Worm (Caenorhabditis elegans) whole organism, young adult: Measurements from ENCODE around the gene C38D4.10.
A peak's percentile ranks its signal among the peaks of the same experiment; 100 is the strongest.

Experiments used
- B0019.2 ChIP-seq: fragments of 200-800 bp; sonication (Bioruptor generic); conservative IDR thresholded peaks from 2 replicates; pipeline ENCODE4 v1.3.6; 2022; ENCODE audit warnings: missing genetic modification reagents, missing genetic modification characterization, missing compliant biosample characterization
- C17E4.6 ChIP-seq: fragments of 200-800 bp; sonication (Bioruptor generic); IDR thresholded peaks from 2 replicates; pipeline ENCODE4 v1.3.6; 2022; ENCODE audit warnings: missing genetic modification reagents, missing genetic modification characterization, missing compliant biosample characterization
- D2030.7 ChIP-seq: fragments of 200-800 bp; sonication (Bioruptor generic); IDR thresholded peaks from 2 replicates; pipeline ENCODE4 v1.3.6; 2022; ENCODE audit warnings: missing genetic modification reagents, missing genetic modification characterization, missing compliant biosample characterization
- F33H1.4 ChIP-seq: fragments of 200-800 bp; sonication (Bioruptor generic); IDR thresholded peaks from 2 replicates; pipeline ENCODE4 v1.3.6; 2022; ENCODE audit warnings: missing genetic modification reagents, missing genetic modification characterization, missing compliant biosample characterization
- K12H6.12 ChIP-seq: fragments of 200-800 bp; sonication (Bioruptor generic); optimal IDR thresholded peaks from 2 replicates; lab custom pipeline; 2018; ENCODE audit warnings: mild to moderate bottlenecking, missing genetic modification characterization, missing compliant biosample characterization
- T07F8.4 ChIP-seq: sonication (generic microtip); optimal IDR thresholded peaks from 2 replicates; lab custom pipeline; 2016; ENCODE audit warnings: mild to moderate bottlenecking, missing genetic modification characterization, moderate library complexity, missing compliant biosample characterization
- aptf-2 ChIP-seq: fragments of 200-800 bp; sonication (Bioruptor generic); conservative IDR thresholded peaks from 2 replicates; pipeline ENCODE4 v1.3.6; 2022; ENCODE audit warnings: missing genetic modification reagents, missing genetic modification characterization, missing compliant biosample characterization
- aptf-3 ChIP-seq: fragments of 200-800 bp; sonication (Bioruptor generic); IDR thresholded peaks from 2 replicates; pipeline ENCODE4 v1.3.6; 2022; ENCODE audit warnings: missing genetic modification characterization, missing compliant biosample characterization
- ccch-3 ChIP-seq: fragments of 200-800 bp; sonication (Bioruptor generic); optimal IDR thresholded peaks from 2 replicates; lab custom pipeline; 2018; ENCODE audit warnings: mild to moderate bottlenecking, missing genetic modification characterization, missing compliant biosample characterization
- cebp-1 ChIP-seq, 2 experiments: fragments of 200-800 bp in 1 of 2; sonication (Bioruptor generic) in 1 of 2; sonication (generic microtip) in 1 of 2; IDR thresholded peaks in 1 of 2; optimal IDR thresholded peaks in 1 of 2; 2 replicates each; pipeline versions ENCODE4 v1.3.6 to Lab custom; 2017 to 2022; ENCODE audit warnings: missing compliant biosample characterization in 2 of 2, missing genetic modification characterization in 2 of 2, mild to moderate bottlenecking in 1 of 2, missing genetic modification reagents in 1 of 2, moderate library complexity in 1 of 2
- ceh-40 ChIP-seq: fragments of 200-800 bp; sonication (Bioruptor generic); IDR thresholded peaks from 2 replicates; pipeline ENCODE4 v1.3.6; 2022; ENCODE audit warnings: missing genetic modification characterization, missing compliant biosample characterization
- chd-7 ChIP-seq: sonication (generic microtip); optimal IDR thresholded peaks from 2 replicates; lab custom pipeline; 2016; ENCODE audit warnings: mild to moderate bottlenecking, missing genetic modification characterization, moderate library complexity, missing compliant biosample characterization
- dpl-1 ChIP-seq: fragments of 150-350 bp; optimal IDR thresholded peaks from 2 replicates; lab custom pipeline; 2014; ENCODE audit warnings: missing biosample characterization, missing genetic modification reagents, missing genetic modification characterization
- efl-1 ChIP-seq: fragments of 150-350 bp; optimal IDR thresholded peaks from 2 replicates; lab custom pipeline; 2014; ENCODE audit warnings: missing biosample characterization, missing genetic modification reagents, missing genetic modification characterization
- fkh-3 ChIP-seq: sonication (generic microtip); optimal IDR thresholded peaks from 2 replicates; lab custom pipeline; 2016; ENCODE audit warnings: mild to moderate bottlenecking, missing genetic modification characterization, missing compliant biosample characterization
- him-1 ChIP-seq: sonication (generic microtip); optimal IDR thresholded peaks from 2 replicates; lab custom pipeline; 2016; ENCODE audit warnings: missing genotype, missing genetic modification reagents, missing genetic modification characterization, missing compliant biosample characterization
- hlh-12 ChIP-seq: sonication (generic microtip); optimal IDR thresholded peaks from 2 replicates; lab custom pipeline; 2016; ENCODE audit warnings: missing genetic modification characterization, missing compliant biosample characterization
- hlh-26 ChIP-seq: fragments of 200-800 bp; sonication (Bioruptor generic); conservative IDR thresholded peaks from 2 replicates; pipeline ENCODE4 v1.3.6; 2022; ENCODE audit warnings: missing genetic modification reagents, missing genetic modification characterization, missing compliant biosample characterization
- hmg-1.2 ChIP-seq: fragments of 200-800 bp; sonication (Bioruptor generic); IDR thresholded peaks from 2 replicates; pipeline ENCODE4 v1.3.6; 2022; ENCODE audit warnings: missing genetic modification reagents, missing genetic modification characterization, missing compliant biosample characterization
- let-526 ChIP-seq: fragments of 200-800 bp; sonication (Bioruptor generic); IDR thresholded peaks from 2 replicates; pipeline ENCODE4 v1.3.6; 2022; ENCODE audit warnings: missing genetic modification reagents, missing genetic modification characterization, missing compliant biosample characterization
- lin-54 ChIP-seq: fragments of 200-800 bp; sonication (Bioruptor generic); optimal IDR thresholded peaks from 2 replicates; lab custom pipeline; 2018; ENCODE audit warnings: mild to moderate bottlenecking, missing genetic modification characterization, missing compliant biosample characterization
- lsl-1 ChIP-seq: fragments of 200-800 bp; sonication (Bioruptor generic); optimal IDR thresholded peaks from 2 replicates; lab custom pipeline; 2018; ENCODE audit warnings: mild to moderate bottlenecking, missing genetic modification characterization, moderate library complexity, missing compliant biosample characterization
- madf-10 ChIP-seq: sonication (generic microtip); optimal IDR thresholded peaks from 2 replicates; lab custom pipeline; 2016; ENCODE audit warnings: mild to moderate bottlenecking, missing genetic modification characterization, missing compliant biosample characterization
- madf-6 ChIP-seq: fragments of 200-800 bp; sonication (Bioruptor generic); IDR thresholded peaks from 2 replicates; pipeline ENCODE4 v1.3.6; 2022; ENCODE audit warnings: missing genetic modification reagents, missing genetic modification characterization, missing compliant biosample characterization
- madf-8 ChIP-seq: fragments of 200-800 bp; sonication (Bioruptor generic); conservative IDR thresholded peaks from 2 replicates; pipeline ENCODE4 v1.3.6; 2022; ENCODE audit warnings: missing genetic modification reagents, missing genetic modification characterization, missing compliant biosample characterization
- mes-4 ChIP-seq: sonication (generic microtip); optimal IDR thresholded peaks from 2 replicates; lab custom pipeline; 2016; ENCODE audit warnings: missing genotype, missing genetic modification characterization, missing compliant biosample characterization
- pbrm-1 ChIP-seq: fragments of 200-800 bp; sonication (Bioruptor generic); IDR thresholded peaks from 2 replicates; pipeline ENCODE4 v1.3.6; 2022; ENCODE audit warnings: missing genetic modification reagents, missing genetic modification characterization, missing compliant biosample characterization
- rcor-1 ChIP-seq: fragments of 200-800 bp; sonication (Bioruptor generic); IDR thresholded peaks from 2 replicates; pipeline ENCODE4 v1.3.6; 2022; ENCODE audit warnings: missing genetic modification reagents, missing genetic modification characterization, missing compliant biosample characterization
- rec-8 ChIP-seq, 2 experiments: sonication (generic microtip); optimal IDR thresholded peaks; 2 replicates each; lab custom pipeline; 2016; ENCODE audit warnings: mild to moderate bottlenecking in 2 of 2, missing genetic modification characterization in 2 of 2, missing genetic modification reagents in 2 of 2, missing genotype in 2 of 2, missing biosample characterization in 1 of 2, missing compliant biosample characterization in 1 of 2, moderate library complexity in 1 of 2
- sea-2 ChIP-seq: fragments of 200-800 bp; sonication (Bioruptor generic); IDR thresholded peaks from 2 replicates; pipeline ENCODE4 v1.3.6; 2022; ENCODE audit warnings: missing genetic modification characterization, missing compliant biosample characterization
- snpc-1.3 ChIP-seq: sonication (generic microtip); optimal IDR thresholded peaks from 2 replicates; lab custom pipeline; 2017; ENCODE audit warnings: missing genetic modification characterization, mild to moderate bottlenecking, missing compliant biosample characterization, antibody characterized with exemption, moderate library complexity, missing genotype, missing genetic modification reagents; ENCODE audit not compliant: insufficient read depth
- somi-1 ChIP-seq: fragments of 200-800 bp; sonication (Bioruptor generic); optimal IDR thresholded peaks from 2 replicates; lab custom pipeline; 2018; ENCODE audit warnings: mild to moderate bottlenecking, missing genetic modification characterization, missing compliant biosample characterization
- sptf-2 ChIP-seq: fragments of 200-800 bp; sonication (Bioruptor generic); optimal IDR thresholded peaks from 2 replicates; lab custom pipeline; 2018; ENCODE audit warnings: mild to moderate bottlenecking, missing genetic modification characterization, missing compliant biosample characterization
- xnd-1 ChIP-seq: sonication (generic microtip); optimal IDR thresholded peaks from 2 replicates; lab custom pipeline; 2016; ENCODE audit warnings: missing genotype, missing genetic modification reagents, missing genetic modification characterization, missing compliant biosample characterization

C38D4.10 gene

ce11 chrIII:4781937-4782576 lies at the start of gene C38D4.10, which contains the start of gene gex-5:
TSS of gene C38D4.10 (plus strand) at chrIII:4782526.
TSS of gene gex-5 (minus strand) at chrIII:4781987.
- TF ChIP-seq C17E4.6 (GFP tag; lab: Robert Waterston, UW) = peak; percentile 53; the same call in 1 of the 2 replicates
- TF ChIP-seq rcor-1 (GFP tag; lab: Robert Waterston, UW) = 0 out of 2 replicates have a peak, but pooled peaks have one; percentile 12
- peak; percentile 88 for TF ChIP-seq madf-6
- peak; percentile 63 for TF ChIP-seq efl-1 (GFP tag; lab: Kevin White, UChicago)
- peak; percentile 24; the same call in 1 of the 2 replicates for TF ChIP-seq hmg-1.2
- TF ChIP-seq aptf-2 = 0 out of 2 replicates have a peak, but pooled peaks have one; percentile 25
- peak; percentile 24 for TF ChIP-seq dpl-1 (GFP tag; lab: Kevin White, UChicago)
- peak; percentile 12 for TF ChIP-seq snpc-1.3 (tag; lab: Kevin White, UChicago)
- TF ChIP-seq D2030.7 (GFP tag; lab: Robert Waterston, UW) = peak; percentile 62
- TF ChIP-seq xnd-1 = peak; percentile 73
- peak; percentile 77 for TF ChIP-seq F33H1.4 (GFP tag; lab: Robert Waterston, UW)
- TF ChIP-seq lsl-1 (GFP tag; lab: Kevin White, UChicago) = peak; percentile 78
- TF ChIP-seq madf-8 (GFP tag; lab: Robert Waterston, UW) = peak; percentile 56
- TF ChIP-seq lin-54 (GFP tag; lab: Kevin White, UChicago) = peak; percentile 43
- TF ChIP-seq him-1 = peak; percentile 12
- TF ChIP-seq pbrm-1 = 0 out of 2 replicates have a peak, but pooled peaks have one; percentile 21

ce11 chrIII:4734056-4734455 lies 48.3 kb upstream of the C38D4.10 start, which contains the start of gene F17C8.9:
TSS of gene F17C8.9 (plus strand) at chrIII:4734356.
- no peak for TF ChIP-seq chd-7 (tag; lab: Kevin White, UChicago)
- no peak for TF ChIP-seq T07F8.4 (tag; lab: Kevin White, UChicago)
- no peak for TF ChIP-seq sptf-2 (GFP tag; lab: Kevin White, UChicago)
- no peak for TF ChIP-seq madf-10 (tag; lab: Kevin White, UChicago)
- TF ChIP-seq efl-1 (GFP tag; lab: Kevin White, UChicago) = no peak
- no peak for TF ChIP-seq K12H6.12

- TF ChIP-seq fkh-3 (tag; lab: Kevin White, UChicago) = no peak
- TF ChIP-seq ccch-3 (GFP tag; lab: Kevin White, UChicago) = no peak
Measured at ce11 chrIII:4735443-4735842, 46.9 kb upstream of the C38D4.10 start, which contains the start of gene F17C8.7. TSS of gene F17C8.7 (plus strand) at chrIII:4735743.

ce11 chrIII:4739975-4740374 lies 42.4 kb upstream of the C38D4.10 start, which contains the start of gene ras-2:
TSS of gene ras-2 (minus strand) at chrIII:4740075.
- no peak for TF ChIP-seq B0019.2 (GFP tag; lab: Robert Waterston, UW)
- no peak for TF ChIP-seq xnd-1
- TF ChIP-seq hlh-26 (GFP tag; lab: Robert Waterston, UW) = no peak
- no peak for TF ChIP-seq aptf-3 (GFP tag; lab: Robert Waterston, UW)
- no peak for TF ChIP-seq ceh-40 (GFP tag; lab: Robert Waterston, UW)
- no peak for TF ChIP-seq cebp-1 (GFP tag; IDR thresholded peaks at IDR 0.05; lab: Robert Waterston, UW)
- TF ChIP-seq cebp-1 (tag; optimal IDR thresholded peaks at IDR 0.05; lab: Kevin White, UChicago) = no peak
- TF ChIP-seq rec-8 (tag; optimal IDR thresholded peaks at IDR 0.05; lab: Kevin White, UChicago) = no peak
- TF ChIP-seq sea-2 (GFP tag; lab: Robert Waterston, UW) = no peak
- no peak for TF ChIP-seq somi-1 (GFP tag; lab: Kevin White, UChicago)
- no peak for TF ChIP-seq D2030.7 (GFP tag; lab: Robert Waterston, UW)
- no peak for TF ChIP-seq mes-4 (tag; lab: Kevin White, UChicago)
- no peak for TF ChIP-seq hlh-12 (tag; lab: Kevin White, UChicago)
- no peak for TF ChIP-seq let-526 (GFP tag; lab: Robert Waterston, UW)
- TF ChIP-seq, all 124 proteins: peak for 0
